Worm (Caenorhabditis elegans) whole organism, mixed stage, embryonic: ENCODE measurements around the gene snt-1.

Source experiments
- ces-1 ChIP-seq: fragments of 150-350 bp; optimal IDR thresholded peaks from 2 replicates; lab custom pipeline; 2014; ENCODE audit warnings: missing biosample characterization, missing genetic modification reagents, missing genetic modification characterization
- cnd-1 ChIP-seq: fragments of 200-800 bp; sonication (Bioruptor generic); optimal IDR thresholded peaks from 2 replicates; lab custom pipeline; 2018; ENCODE audit warnings: mild to moderate bottlenecking, missing genetic modification characterization, missing compliant biosample characterization
- elt-1 ChIP-seq: sonication (generic microtip); optimal IDR thresholded peaks from 2 replicates; lab custom pipeline; 2017; ENCODE audit warnings: missing genetic modification characterization, mild to moderate bottlenecking, missing compliant biosample characterization, antibody characterized with exemption, moderate library complexity, borderline replicate concordance; ENCODE audit not compliant: insufficient read depth
- lsy-2 ChIP-seq: fragments of 150-350 bp; optimal IDR thresholded peaks from 2 replicates; lab custom pipeline; 2014; ENCODE audit warnings: missing biosample characterization, missing genetic modification characterization
- nhr-12 ChIP-seq: fragments of 150-350 bp; optimal IDR thresholded peaks from 2 replicates; lab custom pipeline; 2014; ENCODE audit warnings: missing biosample characterization, missing genetic modification characterization
- nhr-28 ChIP-seq: fragments of 150-350 bp; optimal IDR thresholded peaks from 2 replicates; lab custom pipeline; 2014; ENCODE audit warnings: missing biosample characterization, missing genetic modification characterization
- nhr-76 ChIP-seq: sonication (generic microtip); optimal IDR thresholded peaks from 2 replicates; lab custom pipeline; 2017; ENCODE audit warnings: missing biosample characterization, missing genetic modification characterization
- pha-4 ChIP-seq: fragments of 150-350 bp; optimal IDR thresholded peaks from 2 replicates; lab custom pipeline; 2018; ENCODE audit warnings: missing biosample characterization, missing genetic modification reagents, missing genetic modification characterization
- snpc-4 ChIP-seq: fragments of 150-350 bp; optimal IDR thresholded peaks from 2 replicates; lab custom pipeline; 2014; ENCODE audit warnings: missing biosample characterization, missing genetic modification characterization
- unc-62 ChIP-seq: fragments of 150-350 bp; optimal IDR thresholded peaks from 2 replicates; lab custom pipeline; 2014; ENCODE audit warnings: missing biosample characterization, missing genetic modification reagents, missing genetic modification characterization
- zip-8 ChIP-seq: fragments of 150-350 bp; optimal IDR thresholded peaks from 2 replicates; lab custom pipeline; 2014; ENCODE audit warnings: missing biosample characterization, missing genetic modification characterization

ce11 chrII:6838977-6839376 is 28.2 kb downstream of the snt-1 start:
- TF ChIP-seq snpc-4 (tag; lab: Kevin White, UChicago) = no peak
- no peak for TF ChIP-seq nhr-28 (tag; lab: Kevin White, UChicago)
- TF ChIP-seq unc-62 (GFP tag; lab: Kevin White, UChicago) = no peak
- TF ChIP-seq nhr-12 (tag; lab: Kevin White, UChicago) = no peak
- TF ChIP-seq lsy-2 (tag; lab: Kevin White, UChicago) = no peak
- no peak for TF ChIP-seq ces-1 (GFP tag; lab: Kevin White, UChicago)
- TF ChIP-seq elt-1 (tag; lab: Kevin White, UChicago) = no peak
- no peak for TF ChIP-seq zip-8 (tag; lab: Kevin White, UChicago)
- no peak for TF ChIP-seq nhr-76 (tag; lab: Kevin White, UChicago)
- peak; percentile 50 for TF ChIP-seq cnd-1 (tag; lab: Kevin White, UChicago)
- peak; percentile 1 for TF ChIP-seq pha-4 (tag; lab: Kevin White, UChicago)
